Worm (Caenorhabditis elegans): Measurements from ENCODE around the gene slc-25A32.

The slc-25A32 gene

ce11 chrII:8256013-8256412 is 20.1 kb upstream of the slc-25A32 start, which contains the start of gene F35C11.7:
Gene F35C11.7, plus strand, starts transcription at chrII:8256313.
- TF ChIP-seq nfya-2 (GFP tag; IDR thresholded peaks at IDR 0.05) (no peak), rcor-1 (GFP tag; IDR thresholded peaks at IDR 0.05) (no peak), zim-3 (tag; optimal IDR thresholded peaks at IDR 0.05) (no peak), F49E8.2 (tag; optimal IDR thresholded peaks at IDR 0.05; ENCODE audit: insufficient read depth) (no peak), B0261.1 (tag; optimal IDR thresholded peaks at IDR 0.05) (no peak), dpl-1 (GFP tag; optimal IDR thresholded peaks at IDR 0.05) (no peak), ekl-4 (GFP tag; IDR thresholded peaks at IDR 0.05) (no peak), mes-4 (tag; optimal IDR thresholded peaks at IDR 0.05) (no peak), tbx-9 (tag; optimal IDR thresholded peaks at IDR 0.05; ENCODE audit: borderline replicate concordance) (no peak), ama-1 (optimal IDR thresholded peaks at IDR 0.05) (no peak), ama-1 (GFP tag; optimal IDR thresholded peaks at IDR 0.05) (no peak), madf-6 (GFP tag; IDR thresholded peaks at IDR 0.05) (no peak), ztf-6 (GFP tag; IDR thresholded peaks at IDR 0.05) (no peak), athp-1 (tag; optimal IDR thresholded peaks at IDR 0.05) (no peak), nhr-80 (tag; optimal IDR thresholded peaks at IDR 0.05) (no peak), chd-7 (tag; optimal IDR thresholded peaks at IDR 0.05) (no peak), unc-62 (GFP tag; optimal IDR thresholded peaks at IDR 0.05) (no peak), bed-2 (GFP tag; IDR thresholded peaks at IDR 0.05) (no peak), nhr-90 (tag; optimal IDR thresholded peaks at IDR 0.05) (no peak), F39B2.1 (GFP tag; IDR thresholded peaks at IDR 0.05) (no peak), ztf-26 (tag; optimal IDR thresholded peaks at IDR 0.05) (no peak)

DNA sequence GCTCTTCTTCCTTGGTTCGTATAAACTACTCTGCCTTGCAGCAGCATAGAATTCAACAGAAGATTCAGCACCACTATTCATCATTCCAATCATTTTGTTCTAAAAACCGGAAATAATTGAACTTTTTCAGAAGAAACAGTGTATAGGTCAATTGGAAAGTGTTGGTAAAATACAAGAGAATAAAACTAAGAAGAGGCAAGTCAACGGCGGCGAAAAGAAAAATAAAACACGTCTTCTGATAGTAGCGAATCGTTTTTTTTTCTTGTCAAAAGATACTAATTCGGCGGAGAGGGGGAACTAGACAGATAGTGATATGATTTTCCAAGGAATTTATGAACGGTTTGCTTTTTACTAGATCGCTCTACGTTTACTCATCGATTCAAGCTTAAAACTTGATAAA is 17.1 kb upstream of the slc-25A32 start, which contains the start of gene F35C11.6:
Gene F35C11.6 (minus strand): TSS at position 101 of the 400 bp plus-strand sequence.
- no peak for TF ChIP-seq F37B4.10 (GFP tag; IDR thresholded peaks at IDR 0.05)
- TF ChIP-seq T26A5.8 (tag; optimal IDR thresholded peaks at IDR 0.05): no peak
- TF ChIP-seq chd-7 (tag; optimal IDR thresholded peaks at IDR 0.05): no peak
- TF ChIP-seq gei-17 (GFP tag; optimal IDR thresholded peaks at IDR 0.05): no peak
- TF ChIP-seq madf-3 (GFP tag; IDR thresholded peaks at IDR 0.05): no peak
- no peak for TF ChIP-seq F10E7.11 (tag; optimal IDR thresholded peaks at IDR 0.05)
- no peak for TF ChIP-seq C17E4.6 (GFP tag; IDR thresholded peaks at IDR 0.05)
- no peak for TF ChIP-seq ztf-26 (tag; optimal IDR thresholded peaks at IDR 0.05)
- no peak for TF ChIP-seq repo-1 (tag; optimal IDR thresholded peaks at IDR 0.05)
- no peak for TF ChIP-seq dox-1 (GFP tag; IDR thresholded peaks at IDR 0.05)
- no peak for TF ChIP-seq hsf-1 (GFP tag; IDR thresholded peaks at IDR 0.05)
- TF ChIP-seq let-607 (tag; optimal IDR thresholded peaks at IDR 0.05): no peak

DNA sequence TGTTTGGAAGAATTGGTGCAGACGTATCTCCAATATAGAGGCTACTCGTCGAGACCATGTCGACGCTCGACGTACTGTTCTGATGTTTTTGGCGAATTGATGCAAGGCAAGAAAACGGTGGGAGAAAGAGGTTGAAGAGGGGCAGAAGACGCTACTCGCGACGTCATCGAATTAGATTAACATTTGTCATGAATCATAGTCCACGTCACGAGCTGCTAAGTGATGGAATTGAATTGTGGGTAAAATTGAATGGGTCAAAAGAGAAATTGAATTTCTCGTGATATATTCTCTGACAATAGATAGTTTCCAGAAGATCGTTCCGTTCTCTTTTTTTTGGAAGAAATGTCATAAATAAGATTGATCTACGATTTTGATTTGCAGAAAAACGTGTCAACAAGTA is 16.4 kb upstream of the slc-25A32 start:
- TF ChIP-seq zfh-2 (GFP tag; conservative IDR thresholded peaks at IDR 0.05) (no peak), Y79H2A.3 (GFP tag; conservative IDR thresholded peaks at IDR 0.05) (no peak), ztf-6 (GFP tag; IDR thresholded peaks at IDR 0.05) (no peak), C06A6.2 (GFP tag; conservative IDR thresholded peaks at IDR 0.05) (0 out of 2 replicates have a peak, but pooled peaks have one; percentile 17), B0035.1 (tag; optimal IDR thresholded peaks at IDR 0.05) (no peak), F23B12.7 (tag; optimal IDR thresholded peaks at IDR 0.05; ENCODE audit: insufficient read depth) (no peak), somi-1 (GFP tag; optimal IDR thresholded peaks at IDR 0.05) (peak; percentile 52), lin-26 (GFP tag; IDR thresholded peaks at IDR 0.05) (peak; percentile 28; the same call in 1 of the 2 replicates), F49E8.2 (tag; optimal IDR thresholded peaks at IDR 0.05; ENCODE audit: insufficient read depth) (no peak), ztf-26 (tag; optimal IDR thresholded peaks at IDR 0.05) (peak; percentile 66), him-1 (tag; optimal IDR thresholded peaks at IDR 0.05) (no peak), tlf-1 (GFP tag; optimal IDR thresholded peaks at IDR 0.05) (no peak), mes-4 (tag; optimal IDR thresholded peaks at IDR 0.05) (no peak), lin-54 (GFP tag; optimal IDR thresholded peaks at IDR 0.05) (no peak), egl-44 (GFP tag; IDR thresholded peaks at IDR 0.05) (no peak), akir-1 (GFP tag; optimal IDR thresholded peaks at IDR 0.05) (no peak), hsf-1 (GFP tag; IDR thresholded peaks at IDR 0.05) (0 out of 2 replicates have a peak, but pooled peaks have one; percentile 53), nhr-120 (GFP tag; IDR thresholded peaks at IDR 0.05) (no peak), lin-40 (tag; optimal IDR thresholded peaks at IDR 0.05) (no peak), mxl-1 (tag; optimal IDR thresholded peaks at IDR 0.05) (no peak), tbp1 (GFP tag; optimal IDR thresholded peaks at IDR 0.05) (no peak)

Measured in whole organism, young adult.